Worm (Caenorhabditis elegans) whole organism, L4 larva: ENCODE data around the gene tmd-2.

Source experiments
- R02D3.7 ChIP-seq: fragments of 150-350 bp; sonication (generic microtip); optimal IDR thresholded peaks from 3 replicates; lab custom pipeline; 2014; ENCODE audit warnings: missing biosample characterization, missing genetic modification characterization
- T26A8.4 ChIP-seq: fragments of 200-800 bp; sonication (Bioruptor generic); IDR thresholded peaks from 2 replicates; pipeline ENCODE4 v1.3.6; 2022; ENCODE audit warnings: missing genetic modification characterization, missing compliant biosample characterization
- ZK337.2 ChIP-seq: fragments of 200-800 bp; sonication (Bioruptor generic); IDR thresholded peaks from 2 replicates; pipeline ENCODE4 v1.3.6; 2022; ENCODE audit warnings: missing genetic modification reagents, missing genetic modification characterization, missing compliant biosample characterization
- attf-4 ChIP-seq: sonication (generic microtip); optimal IDR thresholded peaks from 3 replicates; lab custom pipeline; 2017; ENCODE audit warnings: missing biosample characterization, missing genetic modification characterization
- ceh-44 ChIP-seq: fragments of 200-800 bp; sonication (Bioruptor generic); IDR thresholded peaks from 2 replicates; pipeline ENCODE4 v1.3.6; 2022; ENCODE audit warnings: missing genetic modification reagents, missing genetic modification characterization, missing compliant biosample characterization
- ceh-82 ChIP-seq: sonication (generic microtip); optimal IDR thresholded peaks from 2 replicates; lab custom pipeline; 2017; ENCODE audit warnings: missing biosample characterization, missing genetic modification characterization
- cey-2 ChIP-seq: sonication (generic microtip); optimal IDR thresholded peaks from 3 replicates; lab custom pipeline; 2017; ENCODE audit warnings: missing genetic modification characterization, mild to moderate bottlenecking, missing compliant biosample characterization, antibody characterized with exemption, borderline replicate concordance; ENCODE audit not compliant: insufficient read depth
- daf-16 ChIP-seq, 3 experiments: sonication (generic microtip); optimal IDR thresholded peaks; 2 replicates each; lab custom pipeline; 2016 to 2017; ENCODE audit warnings: missing genetic modification characterization in 3 of 3, missing genetic modification reagents in 3 of 3, mild to moderate bottlenecking in 2 of 3, missing compliant biosample characterization in 2 of 3, missing biosample characterization in 1 of 3, moderate library complexity in 1 of 3
- daf-8 ChIP-seq: fragments of 200-800 bp; sonication (Bioruptor generic); IDR thresholded peaks from 2 replicates; pipeline ENCODE4 v1.3.6; 2022; ENCODE audit warnings: missing genetic modification characterization, missing compliant biosample characterization
- dmd-6 ChIP-seq: fragments of 200-800 bp; sonication (Bioruptor generic); IDR thresholded peaks from 2 replicates; pipeline ENCODE4 v1.3.6; 2022; ENCODE audit warnings: missing genetic modification reagents, missing genetic modification characterization, missing compliant biosample characterization
- dmd-8 ChIP-seq: fragments of 200-800 bp; sonication (Bioruptor generic); IDR thresholded peaks from 2 replicates; pipeline ENCODE4 v1.3.6; 2022; ENCODE audit warnings: missing genetic modification characterization, missing compliant biosample characterization
- dve-1 ChIP-seq: sonication (generic microtip); optimal IDR thresholded peaks from 2 replicates; lab custom pipeline; 2017; ENCODE audit warnings: antibody characterized with exemption, mild to moderate bottlenecking, missing genetic modification characterization, missing compliant biosample characterization; ENCODE audit not compliant: insufficient read depth
- egl-27 ChIP-seq: sonication (generic microtip); optimal IDR thresholded peaks from 3 replicates; lab custom pipeline; 2017; ENCODE audit warnings: missing biosample characterization, missing genetic modification reagents, missing genetic modification characterization
- fkh-10 ChIP-seq: fragments of 150-350 bp; optimal IDR thresholded peaks from 2 replicates; lab custom pipeline; 2014; ENCODE audit warnings: missing biosample characterization, missing genetic modification reagents, missing genetic modification characterization
- hlh-11 ChIP-seq: fragments of 200-800 bp; sonication (Bioruptor generic); optimal IDR thresholded peaks from 2 replicates; lab custom pipeline; 2018; ENCODE audit warnings: mild to moderate bottlenecking, missing genetic modification characterization, missing compliant biosample characterization
- hlh-30 ChIP-seq: sonication (generic microtip); optimal IDR thresholded peaks from 2 replicates; lab custom pipeline; 2017; ENCODE audit warnings: antibody characterized with exemption, mild to moderate bottlenecking, missing genetic modification characterization, missing compliant biosample characterization; ENCODE audit not compliant: insufficient read depth
- lim-7 ChIP-seq: fragments of 200-800 bp; sonication (Bioruptor generic); IDR thresholded peaks from 2 replicates; pipeline ENCODE4 v1.3.6; 2022; ENCODE audit warnings: missing genetic modification characterization, missing compliant biosample characterization
- lin-15B ChIP-seq: fragments of 150-350 bp; sonication (generic microtip); optimal IDR thresholded peaks from 3 replicates; lab custom pipeline; 2014; ENCODE audit warnings: missing biosample characterization, missing genetic modification characterization
- lin-39 ChIP-seq: fragments of 150-350 bp; optimal IDR thresholded peaks from 2 replicates; lab custom pipeline; 2014; ENCODE audit warnings: missing biosample characterization, missing genetic modification reagents, missing genetic modification characterization
- madf-5 ChIP-seq, 2 experiments: fragments of 200-800 bp; sonication (Bioruptor generic); IDR thresholded peaks; 2 replicates each; pipeline ENCODE4 v1.3.6; 2022; ENCODE audit warnings: missing compliant biosample characterization in 2 of 2, missing genetic modification characterization in 2 of 2
- mdl-1 ChIP-seq, 2 experiments: fragments of 150-350 bp in 1 of 2; sonication (generic microtip) in 1 of 2; optimal IDR thresholded peaks; 2 replicates each; lab custom pipeline; 2014 to 2017; ENCODE audit warnings: missing biosample characterization in 2 of 2, missing genetic modification characterization in 2 of 2
- mxl-3 ChIP-seq: fragments of 200-800 bp; sonication (Bioruptor generic); optimal IDR thresholded peaks from 2 replicates; lab custom pipeline; 2018; ENCODE audit warnings: mild to moderate bottlenecking, missing genetic modification characterization, missing compliant biosample characterization
- nhr-102 ChIP-seq: sonication (generic microtip); optimal IDR thresholded peaks from 2 replicates; lab custom pipeline; 2016; ENCODE audit warnings: mild to moderate bottlenecking, missing genetic modification characterization, moderate library complexity, missing compliant biosample characterization
- nhr-28 ChIP-seq: fragments of 150-350 bp; optimal IDR thresholded peaks from 2 replicates; lab custom pipeline; 2014; ENCODE audit warnings: missing biosample characterization, missing genetic modification characterization
- nhr-42 ChIP-seq: fragments of 200-800 bp; sonication (Bioruptor generic); IDR thresholded peaks from 2 replicates; pipeline ENCODE4 v1.3.6; 2022; ENCODE audit warnings: missing genetic modification characterization, missing compliant biosample characterization
- nhr-6 ChIP-seq: fragments of 150-350 bp; optimal IDR thresholded peaks from 2 replicates; lab custom pipeline; 2014; ENCODE audit warnings: missing biosample characterization, missing genetic modification characterization
- nhr-77 ChIP-seq: fragments of 150-350 bp; optimal IDR thresholded peaks from 2 replicates; lab custom pipeline; 2014; ENCODE audit warnings: missing biosample characterization, missing genetic modification characterization
- pha-4 ChIP-seq, 2 experiments: fragments of 150-350 bp in 1 of 2; fragments of 200-800 bp in 1 of 2; sonication (Bioruptor generic) in 1 of 2; IDR thresholded peaks in 1 of 2; optimal IDR thresholded peaks in 1 of 2; 2 replicates each; pipeline versions ENCODE4 v1.3.6 to Lab custom; 2014 to 2022; ENCODE audit warnings: missing genetic modification characterization in 2 of 2, missing genetic modification reagents in 2 of 2, missing biosample characterization in 1 of 2, missing compliant biosample characterization in 1 of 2
- pqm-1 ChIP-seq: sonication (generic microtip); optimal IDR thresholded peaks from 2 replicates; lab custom pipeline; 2017; ENCODE audit warnings: missing biosample characterization, missing genetic modification characterization
- saeg-2 ChIP-seq: fragments of 200-800 bp; sonication (Bioruptor generic); IDR thresholded peaks from 2 replicates; pipeline ENCODE4 v1.3.6; 2022; ENCODE audit warnings: missing genetic modification reagents, missing genetic modification characterization, missing compliant biosample characterization
- snpc-4 ChIP-seq: fragments of 150-350 bp; optimal IDR thresholded peaks from 2 replicates; lab custom pipeline; 2014; ENCODE audit warnings: missing biosample characterization, missing genetic modification characterization
- tag-97 ChIP-seq: fragments of 200-800 bp; sonication (Bioruptor generic); IDR thresholded peaks from 2 replicates; pipeline ENCODE4 v1.3.6; 2022; ENCODE audit warnings: missing genetic modification characterization, missing compliant biosample characterization
- tra-1 ChIP-seq: fragments of 200-800 bp; sonication (Bioruptor generic); IDR thresholded peaks from 2 replicates; pipeline ENCODE4 v1.3.6; 2022; ENCODE audit warnings: missing genetic modification reagents, missing genetic modification characterization, missing compliant biosample characterization
- unc-130 ChIP-seq: sonication (generic microtip); optimal IDR thresholded peaks from 2 replicates; lab custom pipeline; 2016; ENCODE audit warnings: missing genetic modification reagents, missing genetic modification characterization, missing compliant biosample characterization
- unc-39 ChIP-seq: sonication (generic microtip); optimal IDR thresholded peaks from 2 replicates; lab custom pipeline; 2017; ENCODE audit warnings: missing biosample characterization, missing genetic modification characterization
- unc-62 ChIP-seq, 3 experiments: fragments of 150-350 bp in 1 of 3; sonication (generic microtip); optimal IDR thresholded peaks in 2 of 3; peaks in 1 of 3; 1 replicate in 1 of 3; 2 replicates in 2 of 3; lab custom pipeline; 2014 to 2017; ENCODE audit warnings: missing biosample characterization in 3 of 3, missing genetic modification characterization in 3 of 3, missing genetic modification reagents in 3 of 3, missing genotype in 1 of 3
- zfp-3 ChIP-seq: fragments of 200-800 bp; sonication (Bioruptor generic); conservative IDR thresholded peaks from 2 replicates; pipeline ENCODE4 v1.3.6; 2022; ENCODE audit warnings: missing genetic modification reagents, missing genetic modification characterization, missing compliant biosample characterization
- zip-2 ChIP-seq: fragments of 150-350 bp; optimal IDR thresholded peaks from 2 replicates; lab custom pipeline; 2014; ENCODE audit warnings: missing biosample characterization, missing genetic modification characterization
- ztf-11 ChIP-seq: fragments of 150-350 bp; optimal IDR thresholded peaks from 2 replicates; lab custom pipeline; 2014; ENCODE audit warnings: missing biosample characterization, missing genetic modification characterization

The tmd-2 gene

DNA sequence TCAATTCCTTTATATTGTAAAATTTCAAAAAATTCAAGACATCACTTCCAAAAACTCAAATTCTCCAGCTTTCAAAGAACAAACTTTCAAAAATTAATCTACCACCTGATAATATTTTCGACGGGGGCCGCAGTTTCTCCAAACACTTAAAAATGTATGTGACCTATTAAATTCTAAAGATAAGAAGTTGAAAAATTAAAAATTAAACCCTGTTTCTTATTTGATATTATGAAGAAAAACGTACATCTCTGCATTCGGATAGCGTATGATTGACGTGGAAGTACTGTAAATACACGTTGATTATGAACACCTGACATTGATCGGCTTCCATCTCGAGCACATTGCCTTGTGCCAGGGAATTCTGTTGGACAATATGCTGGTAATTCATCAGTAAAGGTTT lies 28.5 kb upstream of the tmd-2 start (continued):
- TF ChIP-seq ceh-44 (GFP tag; lab: Robert Waterston, UW) (no peak), fkh-10 (GFP tag; lab: Kevin White, UChicago) (no peak), nhr-6 (tag; lab: Kevin White, UChicago) (no peak), unc-130 (no peak), saeg-2 (no peak), mdl-1 (tag; optimal IDR thresholded peaks at IDR 0.05; lab: Kevin White, UChicago) (no peak), madf-5 (GFP tag; IDR thresholded peaks at IDR 0.05; lab: Robert Waterston, UW) (no peak), nhr-42 (GFP tag; lab: Robert Waterston, UW) (no peak), tra-1 (GFP tag; lab: Robert Waterston, UW) (no peak), dmd-8 (GFP tag; lab: Robert Waterston, UW) (no peak), ztf-11 (no peak), ceh-82 (tag; lab: Kevin White, UChicago) (no peak), lin-39 (tag; lab: Kevin White, UChicago) (no peak), T26A8.4 (GFP tag; lab: Robert Waterston, UW) (no peak)

DNA sequence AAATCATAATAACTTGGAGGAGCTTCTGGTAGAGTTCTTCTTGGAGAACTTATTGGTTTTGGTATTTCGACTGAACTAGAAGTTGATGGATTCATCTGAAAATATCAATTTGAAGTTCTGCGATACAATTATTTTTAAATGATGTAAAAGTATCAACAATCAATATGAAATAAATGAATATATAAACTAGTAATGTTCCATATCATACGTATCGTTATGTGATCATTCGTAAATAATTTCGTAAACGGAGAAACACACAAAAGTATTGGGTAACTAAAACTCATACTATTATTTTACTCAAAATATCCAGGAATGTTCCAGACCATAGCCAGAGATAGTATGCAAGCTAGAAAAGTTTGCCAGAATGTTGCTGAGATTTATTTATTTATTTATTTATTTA lies 28.1 kb upstream of the tmd-2 start, which contains the start of gene W02D7.8:
W02D7.8 (minus strand) TSS at position 101 of the 400 bp plus-strand sequence.
- TF ChIP-seq unc-39 (tag; lab: Kevin White, UChicago) (no peak), lim-7 (no peak), tag-97 (GFP tag; lab: Robert Waterston, UW) (no peak), snpc-4 (no peak), dve-1 (tag; lab: Kevin White, UChicago) (no peak), zfp-3 (GFP tag; lab: Robert Waterston, UW) (no peak), cey-2 (no peak), unc-130 (no peak), nhr-102 (tag; lab: Kevin White, UChicago) (no peak), nhr-42 (GFP tag; lab: Robert Waterston, UW) (no peak), zip-2 (tag; lab: Kevin White, UChicago) (no peak), pha-4 (GFP tag; IDR thresholded peaks at IDR 0.05; lab: Robert Waterston, UW) (no peak), pha-4 (tag; optimal IDR thresholded peaks at IDR 0.05; lab: Kevin White, UChicago) (no peak), madf-5 (GFP tag; IDR thresholded peaks at IDR 0.05; lab: Robert Waterston, UW) (no peak), lin-15B (tag; lab: Kevin White, UChicago) (no peak)

DNA sequence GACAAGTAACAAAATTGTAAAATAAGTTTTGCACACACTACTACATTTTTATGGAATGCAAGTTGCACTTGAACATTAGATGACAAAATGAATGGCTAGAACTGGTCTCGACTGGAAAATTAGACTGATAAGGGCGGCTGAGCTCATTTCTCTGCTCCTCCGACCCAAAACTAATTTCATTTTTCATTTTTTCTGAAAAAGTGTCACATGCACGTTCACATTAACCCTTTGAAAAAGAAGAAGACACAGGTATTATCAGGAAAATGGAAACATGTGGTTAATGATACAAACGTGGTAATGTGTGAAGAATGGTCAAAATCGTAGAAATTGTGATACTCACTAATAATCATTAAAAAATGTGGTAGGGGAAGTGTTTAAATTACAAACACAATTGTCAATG lies 27.4 kb upstream of the tmd-2 start:
- TF ChIP-seq dmd-6 (GFP tag; lab: Robert Waterston, UW) (peak; percentile 82), mdl-1 (tag; optimal IDR thresholded peaks at IDR 0.05; lab: Kevin White, UChicago) (no peak), mxl-3 (GFP tag; lab: Kevin White, UChicago) (peak; percentile 64), ZK337.2 (GFP tag; lab: Robert Waterston, UW) (no peak), dve-1 (tag; lab: Kevin White, UChicago) (peak; percentile 65), unc-62 (GFP tag; optimal IDR thresholded peaks at IDR 0.05 in 1 of 2; lab: Kevin White, UChicago) (peak in 1 of 2 experiments; percentile 90), unc-62 (tag; optimal IDR thresholded peaks at IDR 0.05; lab: Kevin White, UChicago) (no peak), daf-8 (GFP tag; lab: Robert Waterston, UW) (no peak), hlh-11 (tag; lab: Kevin White, UChicago) (peak; percentile 65), snpc-4 (no peak), hlh-30 (peak; percentile 54), nhr-77 (tag; lab: Kevin White, UChicago) (peak; percentile 33), pqm-1 (tag; lab: Kevin White, UChicago) (peak; percentile 63), attf-4 (no peak), egl-27 (no peak), daf-16 (GFP tag; optimal IDR thresholded peaks at IDR 0.05; lab: Kevin White, UChicago) (no peak), daf-16 (tag; optimal IDR thresholded peaks at IDR 0.05; lab: Kevin White, UChicago) (peak; percentile 55), nhr-28 (peak; percentile 60), R02D3.7 (tag; lab: Kevin White, UChicago) (no peak)
